Worm (Caenorhabditis elegans): ENCODE measurements around the gene T24H10.4.

ce11 chrII:9098505-9098904, 10.8 kb upstream of the T24H10.4 start, which contains the start of gene clh-5:
- TF ChIP-seq unc-62 (GFP tag; optimal IDR thresholded peaks at IDR 0.05 in 1 of 2) (no peak), unc-62 (tag; optimal IDR thresholded peaks at IDR 0.05) (no peak), lir-3 (tag; optimal IDR thresholded peaks at IDR 0.05) (no peak), egl-27 (tag; optimal IDR thresholded peaks at IDR 0.05) (no peak), fkh-10 (GFP tag; optimal IDR thresholded peaks at IDR 0.05) (no peak), dpl-1 (GFP tag; optimal IDR thresholded peaks at IDR 0.05) (no peak), ztf-11 (tag; optimal IDR thresholded peaks at IDR 0.05) (no peak), spr-1 (tag; optimal IDR thresholded peaks at IDR 0.05) (no peak), skn-1 (tag; optimal IDR thresholded peaks at IDR 0.05) (no peak)

Data from whole organism, L4 larva.